Fruit fly (Drosophila melanogaster) whole organism: ENCODE data around the gene Tmc.

Source experiments
- CG8478 ChIP-seq: fragments of >200 bp; optimal IDR thresholded peaks from 2 replicates; lab custom pipeline; 2018; ENCODE audit warnings: inconsistent platforms
- Dll ChIP-seq: fragments of >200 bp; optimal IDR thresholded peaks from 2 replicates; lab custom pipeline; 2017
- EcR ChIP-seq, 2 experiments: fragments of >200 bp; optimal IDR thresholded peaks; 2 replicates each; lab custom pipeline; 2017; ENCODE audit warnings: missing biosample characterization in 2 of 2, missing genetic modification characterization in 2 of 2, missing genetic modification reagents in 2 of 2
- pan ChIP-seq: fragments of >200 bp; optimal IDR thresholded peaks from 2 replicates; lab custom pipeline; 2017
- psq ChIP-seq: fragments of >200 bp; optimal IDR thresholded peaks from 2 replicates; lab custom pipeline; 2017
- usp ChIP-seq: fragments of >200 bp; optimal IDR thresholded peaks from 2 replicates; lab custom pipeline; 2017; ENCODE audit warnings: missing biosample characterization, missing genetic modification characterization, mixed read lengths

Tmc gene

DNA sequence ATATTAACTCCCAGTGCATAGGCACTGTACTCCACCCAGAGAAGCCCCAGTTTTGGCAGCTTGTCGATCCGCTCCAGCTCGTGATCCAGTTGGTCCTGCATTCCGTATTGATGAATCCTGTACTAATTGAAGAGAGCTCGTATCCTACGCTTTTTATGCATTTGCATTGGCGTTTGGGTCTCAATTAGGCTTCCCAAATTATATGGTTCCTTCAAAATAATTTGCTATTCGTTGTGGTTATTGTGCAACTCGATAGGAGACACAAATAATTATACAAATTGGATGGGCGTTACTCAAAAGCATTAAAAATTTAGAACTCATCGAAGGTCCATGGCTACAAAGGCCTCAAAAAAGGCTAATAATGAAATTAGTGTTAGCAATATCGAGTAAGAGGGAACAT, 31.5 kb downstream of the Tmc start, which contains the start of gene Or67b:
TSS of gene Or67b (minus strand) at position 101 of the 400 bp plus-strand sequence.
- no peak for TF ChIP-seq EcR (GFP tag; optimal IDR thresholded peaks at IDR 0.05; lab: Kevin White, UChicago)
- no peak for TF ChIP-seq psq (lab: Kevin White, UChicago)
- TF ChIP-seq CG8478 (lab: Kevin White, UChicago), result no peak
- TF ChIP-seq pan (lab: Kevin White, UChicago), result no peak
- TF ChIP-seq Dll (lab: Kevin White, UChicago), result no peak
- TF ChIP-seq usp (GFP tag; lab: Kevin White, UChicago), result no peak

DNA sequence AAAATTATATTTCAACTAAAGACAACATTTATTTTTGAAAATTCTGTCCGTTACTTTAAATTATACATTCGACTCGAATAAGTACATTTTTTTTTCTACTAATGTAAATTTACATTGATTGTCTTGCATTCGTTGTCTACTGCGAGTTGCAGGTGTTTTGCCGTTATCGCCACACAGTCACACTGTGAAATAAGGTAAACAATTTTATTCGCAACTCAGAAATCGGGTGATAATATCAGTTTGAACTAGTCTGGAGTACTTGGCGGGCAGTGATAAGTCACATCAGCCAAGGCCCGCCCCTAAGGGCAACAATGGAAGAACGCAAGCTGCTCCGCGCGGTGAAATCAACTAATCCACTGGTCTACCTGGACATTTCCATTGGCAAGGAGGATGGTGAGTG, 32.3 kb downstream of the Tmc start:
- TF ChIP-seq CG8478 (lab: Kevin White, UChicago) (no peak), usp (GFP tag; lab: Kevin White, UChicago) (no peak), psq (lab: Kevin White, UChicago) (no peak), EcR (GFP tag; optimal IDR thresholded peaks at IDR 0.05; lab: Kevin White, UChicago) (no peak), Dll (lab: Kevin White, UChicago) (no peak), pan (lab: Kevin White, UChicago) (no peak)

DNA sequence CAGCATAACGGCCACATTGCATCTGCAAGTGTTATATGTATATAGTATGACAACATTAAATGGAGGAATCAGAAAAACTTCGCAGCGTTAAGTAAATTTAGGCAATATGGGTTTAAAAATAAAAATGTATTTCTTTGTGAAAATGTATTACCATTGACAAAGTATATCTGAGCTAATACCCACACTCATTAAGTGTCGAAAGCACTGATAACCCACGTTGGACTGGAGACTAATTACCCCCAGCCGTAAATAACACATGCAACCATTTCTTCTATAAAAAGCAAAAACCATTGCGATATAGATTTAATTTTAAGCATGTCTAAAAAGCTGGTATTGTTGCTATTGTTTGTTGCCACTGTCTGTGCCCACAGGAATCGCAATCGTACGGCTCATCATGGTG, 40.2 kb downstream of the Tmc start, which contains the start of gene CG8329:
TSS of gene CG8329 (plus strand) at position 301 of the 400 bp plus-strand sequence.
- no peak for TF ChIP-seq EcR (GFP tag; optimal IDR thresholded peaks at IDR 0.05; lab: Kevin White, UChicago)
- no peak for TF ChIP-seq usp (GFP tag; lab: Kevin White, UChicago)
- TF ChIP-seq Dll (lab: Kevin White, UChicago), result no peak
- no peak for TF ChIP-seq psq (lab: Kevin White, UChicago)
- no peak for TF ChIP-seq CG8478 (lab: Kevin White, UChicago)

DNA sequence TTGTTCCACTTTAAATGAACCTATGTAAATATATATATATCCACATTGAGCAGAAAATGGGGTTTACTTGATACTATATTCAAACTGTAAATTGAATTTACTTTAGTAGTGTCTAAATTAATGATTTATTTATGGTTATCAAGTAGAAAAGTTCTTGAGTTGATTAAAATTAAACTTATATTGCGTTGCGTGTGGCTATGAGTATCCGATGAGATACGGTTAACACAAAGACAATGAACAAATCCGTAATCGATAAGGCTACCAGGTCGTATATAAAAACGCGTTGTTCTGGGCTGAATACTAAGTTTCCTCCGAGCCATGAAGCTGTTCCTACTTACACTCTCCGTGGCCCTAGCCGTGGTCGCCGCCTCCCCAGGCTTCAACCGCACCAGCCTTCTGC, 41.4 kb downstream of the Tmc start, which contains the start of gene CG18179:
TSS of gene CG18179 (plus strand) at position 301 of the 400 bp plus-strand sequence.
- TF ChIP-seq usp (GFP tag; lab: Kevin White, UChicago) (no peak), CG8478 (lab: Kevin White, UChicago) (no peak), pan (lab: Kevin White, UChicago) (no peak), Dll (lab: Kevin White, UChicago) (no peak), EcR (GFP tag; optimal IDR thresholded peaks at IDR 0.05; lab: Kevin White, UChicago) (no peak), psq (lab: Kevin White, UChicago) (no peak)

DNA sequence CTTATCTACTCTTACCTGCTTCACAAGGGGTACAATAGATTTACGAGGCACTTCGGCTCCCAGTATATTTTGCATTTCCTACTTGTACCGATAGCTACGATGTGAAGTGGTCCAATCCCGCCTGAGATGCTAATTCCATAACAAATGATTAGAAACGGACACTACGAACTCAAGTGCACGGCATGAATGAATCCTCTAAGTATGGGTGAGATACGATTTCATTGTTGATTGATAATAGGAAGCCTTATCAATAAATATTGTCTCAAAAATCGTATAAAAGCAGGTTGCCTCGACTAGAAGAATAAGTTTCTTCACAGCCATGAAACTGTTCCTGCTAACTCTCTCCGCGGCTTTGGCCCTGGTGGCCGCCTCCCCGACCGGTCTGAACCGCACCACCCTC, 43.1 kb downstream of the Tmc start, which contains the start of gene CG18180:
TSS of gene CG18180 (plus strand) at position 301 of the 400 bp plus-strand sequence.
- TF ChIP-seq psq (lab: Kevin White, UChicago), result no peak
- no peak for TF ChIP-seq EcR (GFP tag; optimal IDR thresholded peaks at IDR 0.05; lab: Kevin White, UChicago)
- no peak for TF ChIP-seq CG8478 (lab: Kevin White, UChicago)
- no peak for TF ChIP-seq Dll (lab: Kevin White, UChicago)
- no peak for TF ChIP-seq usp (GFP tag; lab: Kevin White, UChicago)
- TF ChIP-seq pan (lab: Kevin White, UChicago), result no peak

DNA sequence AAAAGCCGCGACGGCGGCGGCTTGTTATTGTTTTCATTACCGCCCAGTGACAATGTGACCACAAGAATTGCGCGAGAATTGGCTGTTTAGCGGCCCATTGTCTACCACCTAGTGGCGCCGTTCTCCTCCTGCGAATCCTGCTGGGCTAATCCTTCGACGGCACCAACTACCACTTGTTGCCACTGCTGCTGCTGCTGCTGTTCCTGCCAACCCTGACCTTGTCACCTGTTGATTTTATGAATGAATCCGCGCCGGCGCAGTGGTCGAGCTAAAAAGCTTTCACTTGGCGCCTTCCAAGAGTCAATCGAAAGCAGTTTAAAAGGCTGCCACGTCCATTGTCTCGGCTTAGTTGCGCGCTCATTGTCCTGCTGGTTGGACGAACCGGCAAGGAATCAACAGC, 46.2 kb downstream of the Tmc start, which contains the start of gene CNMaR:
TSS of gene CNMaR (plus strand) at position 348 of the 400 bp plus-strand sequence.
- TF ChIP-seq CG8478 (lab: Kevin White, UChicago), result no peak
- TF ChIP-seq pan (lab: Kevin White, UChicago), result no peak
- TF ChIP-seq psq (lab: Kevin White, UChicago), result no peak
- TF ChIP-seq usp (GFP tag; lab: Kevin White, UChicago), result no peak
- TF ChIP-seq Dll (lab: Kevin White, UChicago), result no peak
- no peak for TF ChIP-seq EcR (GFP tag; optimal IDR thresholded peaks at IDR 0.05; lab: Kevin White, UChicago)
